Worm (Caenorhabditis elegans) whole organism, L1 larva: ENCODE measurements around the gene math-14.

Source experiments
- C04F5.9 ChIP-seq: sonication (generic microtip); optimal IDR thresholded peaks from 2 replicates; lab custom pipeline; 2016; ENCODE audit warnings: missing genetic modification characterization, missing compliant biosample characterization
- C16A3.4 ChIP-seq: fragments of 150-350 bp; optimal IDR thresholded peaks from 2 replicates; lab custom pipeline; 2014; ENCODE audit warnings: missing biosample characterization, missing genetic modification characterization
- C34B4.2 ChIP-seq: sonication (generic microtip); optimal IDR thresholded peaks from 2 replicates; lab custom pipeline; 2017; ENCODE audit warnings: mild to moderate bottlenecking, missing genetic modification characterization, missing compliant biosample characterization
- aha-1 ChIP-seq: fragments of 150-350 bp; optimal IDR thresholded peaks from 2 replicates; lab custom pipeline; 2014; ENCODE audit warnings: missing biosample characterization, missing genetic modification characterization
- alr-1 ChIP-seq: fragments of 200-800 bp; sonication (Bioruptor generic); optimal IDR thresholded peaks from 2 replicates; lab custom pipeline; 2018; ENCODE audit warnings: borderline replicate concordance, mild to moderate bottlenecking, missing genetic modification characterization, missing compliant biosample characterization
- aly-2 ChIP-seq: fragments of 150-350 bp; optimal IDR thresholded peaks from 2 replicates; lab custom pipeline; 2014; ENCODE audit warnings: missing biosample characterization, missing genetic modification characterization
- ceh-63 ChIP-seq: fragments of 200-800 bp; sonication (Bioruptor generic); optimal IDR thresholded peaks from 2 replicates; lab custom pipeline; 2018; ENCODE audit warnings: mild to moderate bottlenecking, missing genetic modification characterization, missing compliant biosample characterization
- ceh-8 ChIP-seq: fragments of 200-800 bp; sonication (Bioruptor generic); optimal IDR thresholded peaks from 2 replicates; lab custom pipeline; 2018; ENCODE audit warnings: mild to moderate bottlenecking, missing genetic modification characterization, moderate library complexity, missing compliant biosample characterization
- ceh-88 ChIP-seq: fragments of 200-800 bp; sonication (Bioruptor generic); IDR thresholded peaks from 2 replicates; pipeline ENCODE4 v1.3.6; 2022; ENCODE audit warnings: missing genetic modification characterization, missing compliant biosample characterization
- ceh-90 ChIP-seq: sonication (generic microtip); optimal IDR thresholded peaks from 2 replicates; lab custom pipeline; 2016; ENCODE audit warnings: missing genetic modification characterization, missing compliant biosample characterization
- ces-1 ChIP-seq: fragments of 150-350 bp; optimal IDR thresholded peaks from 2 replicates; lab custom pipeline; 2014; ENCODE audit warnings: missing biosample characterization, missing genetic modification reagents, missing genetic modification characterization
- dsc-1 ChIP-seq: sonication (generic microtip); optimal IDR thresholded peaks from 2 replicates; lab custom pipeline; 2016; ENCODE audit warnings: mild to moderate bottlenecking, missing genetic modification characterization, missing compliant biosample characterization
- efl-1 ChIP-seq, 4 experiments: fragments of 150-350 bp; optimal IDR thresholded peaks in 3 of 4; peaks in 1 of 4; 1 replicate in 1 of 4; 2 replicates in 3 of 4; lab custom pipeline; 2014; ENCODE audit warnings: missing biosample characterization in 2 of 4, missing genetic modification characterization in 2 of 4, missing genetic modification reagents in 2 of 4
- efl-3 ChIP-seq: fragments of 200-800 bp; sonication (Bioruptor generic); optimal IDR thresholded peaks from 2 replicates; lab custom pipeline; 2018; ENCODE audit warnings: mild to moderate bottlenecking, missing genetic modification characterization, missing compliant biosample characterization
- elt-2 ChIP-seq: sonication (generic microtip); optimal IDR thresholded peaks from 2 replicates; lab custom pipeline; 2016; ENCODE audit warnings: missing genetic modification characterization, mild to moderate bottlenecking, inconsistent platforms, missing compliant biosample characterization, missing genetic modification reagents
- elt-3 ChIP-seq, 6 experiments: fragments of 150-350 bp in 1 of 6; sonication (generic microtip); optimal IDR thresholded peaks; 2 replicates each; lab custom pipeline; 2017 to 2018; ENCODE audit warnings: missing biosample characterization in 6 of 6, missing genetic modification characterization in 6 of 6, inconsistent platforms in 1 of 6
- ets-5 ChIP-seq: fragments of 200-800 bp; sonication (Bioruptor generic); IDR thresholded peaks from 2 replicates; pipeline ENCODE4 v1.3.6; 2022; ENCODE audit warnings: missing genetic modification characterization, missing compliant biosample characterization
- fkh-10 ChIP-seq: sonication (generic microtip); optimal IDR thresholded peaks from 2 replicates; lab custom pipeline; 2017; ENCODE audit warnings: missing biosample characterization, missing genetic modification reagents, missing genetic modification characterization
- fkh-4 ChIP-seq: sonication (generic microtip); optimal IDR thresholded peaks from 2 replicates; lab custom pipeline; 2016; ENCODE audit warnings: missing compliant biosample characterization, missing genetic modification characterization, borderline replicate concordance
- grh-1 ChIP-seq: fragments of 200-800 bp; sonication (Bioruptor generic); IDR thresholded peaks from 2 replicates; pipeline ENCODE4 v1.3.6; 2022; ENCODE audit warnings: missing genetic modification reagents, missing genetic modification characterization, missing compliant biosample characterization
- hlh-17 ChIP-seq: fragments of 200-800 bp; sonication (Bioruptor generic); optimal IDR thresholded peaks from 2 replicates; lab custom pipeline; 2018; ENCODE audit warnings: missing genetic modification characterization, mild to moderate bottlenecking, missing compliant biosample characterization, moderate library complexity, borderline replicate concordance
- hlh-4 ChIP-seq: sonication (generic microtip); optimal IDR thresholded peaks from 2 replicates; lab custom pipeline; 2016; ENCODE audit warnings: mild to moderate bottlenecking, missing genetic modification characterization, missing compliant biosample characterization
- hpl-2 ChIP-seq: fragments of 150-350 bp; optimal IDR thresholded peaks from 2 replicates; lab custom pipeline; 2014; ENCODE audit warnings: missing biosample characterization, missing genetic modification reagents, missing genetic modification characterization
- irx-1 ChIP-seq: sonication (generic microtip); optimal IDR thresholded peaks from 2 replicates; lab custom pipeline; 2016; ENCODE audit warnings: missing genetic modification characterization, missing compliant biosample characterization
- jun-1 ChIP-seq: fragments of 150-350 bp; optimal IDR thresholded peaks from 2 replicates; lab custom pipeline; 2014; ENCODE audit warnings: missing biosample characterization, missing genetic modification reagents, missing genetic modification characterization
- lin-13 ChIP-seq: fragments of 150-350 bp; optimal IDR thresholded peaks from 2 replicates; lab custom pipeline; 2014; ENCODE audit warnings: missing biosample characterization, missing genetic modification reagents, missing genetic modification characterization
- lin-15B ChIP-seq: fragments of 150-350 bp; sonication (generic microtip); optimal IDR thresholded peaks from 3 replicates; lab custom pipeline; 2014; ENCODE audit warnings: missing biosample characterization, missing genetic modification characterization
- lsy-2 ChIP-seq, 2 experiments: fragments of 150-350 bp; optimal IDR thresholded peaks; 2 replicates each; lab custom pipeline; 2014; ENCODE audit warnings: missing biosample characterization in 2 of 2, missing genetic modification characterization in 2 of 2
- mep-1 ChIP-seq: fragments of 150-350 bp; optimal IDR thresholded peaks from 2 replicates; lab custom pipeline; 2014; ENCODE audit warnings: missing biosample characterization, missing genetic modification characterization
- nhr-19 ChIP-seq: fragments of 200-800 bp; sonication (Bioruptor generic); conservative IDR thresholded peaks from 2 replicates; pipeline ENCODE4 v1.3.6; 2022; ENCODE audit warnings: missing genetic modification characterization, missing compliant biosample characterization
- nhr-71 ChIP-seq: sonication (generic microtip); optimal IDR thresholded peaks from 2 replicates; lab custom pipeline; 2016; ENCODE audit warnings: mild to moderate bottlenecking, missing genetic modification characterization, moderate library complexity, missing compliant biosample characterization
- nhr-76 ChIP-seq: sonication (generic microtip); optimal IDR thresholded peaks from 2 replicates; lab custom pipeline; 2017; ENCODE audit warnings: missing biosample characterization, missing genetic modification characterization
- nhr-84 ChIP-seq: sonication (generic microtip); optimal IDR thresholded peaks from 2 replicates; lab custom pipeline; 2017; ENCODE audit warnings: missing biosample characterization, missing genetic modification characterization
- nhr-85 ChIP-seq: sonication (generic microtip); peaks from one replicate; lab custom pipeline; 2016; ENCODE audit warnings: missing genetic modification characterization, inconsistent platforms, missing compliant biosample characterization
- nhr-90 ChIP-seq: sonication (generic microtip); optimal IDR thresholded peaks from 2 replicates; lab custom pipeline; 2016; ENCODE audit warnings: mild to moderate bottlenecking, missing genetic modification characterization, missing compliant biosample characterization; ENCODE audit not compliant: poor library complexity
- pax-3 ChIP-seq: fragments of 200-800 bp; sonication (Bioruptor generic); optimal IDR thresholded peaks from 2 replicates; lab custom pipeline; 2018; ENCODE audit warnings: mild to moderate bottlenecking, missing genetic modification characterization, moderate library complexity, missing compliant biosample characterization
- pqm-1 ChIP-seq: sonication (generic microtip); optimal IDR thresholded peaks from 3 replicates; lab custom pipeline; 2017; ENCODE audit warnings: missing biosample characterization, missing genetic modification characterization
- snu-23 ChIP-seq: sonication (generic microtip); optimal IDR thresholded peaks from 2 replicates; lab custom pipeline; 2016; ENCODE audit warnings: missing genetic modification characterization, missing compliant biosample characterization
- sptf-1 ChIP-seq: fragments of 150-350 bp; optimal IDR thresholded peaks from 2 replicates; lab custom pipeline; 2014; ENCODE audit warnings: missing biosample characterization, missing genetic modification characterization
- sup-37 ChIP-seq: fragments of 200-800 bp; sonication (Bioruptor generic); optimal IDR thresholded peaks from 2 replicates; lab custom pipeline; 2018; ENCODE audit warnings: mild to moderate bottlenecking, missing genetic modification characterization, missing compliant biosample characterization
- tbx-2 ChIP-seq: sonication (generic microtip); optimal IDR thresholded peaks from 2 replicates; lab custom pipeline; 2016; ENCODE audit warnings: missing genetic modification characterization, missing compliant biosample characterization
- unc-62 ChIP-seq: fragments of 150-350 bp; optimal IDR thresholded peaks from 2 replicates; lab custom pipeline; 2014; ENCODE audit warnings: missing biosample characterization, missing genetic modification reagents, missing genetic modification characterization
- unc-98 ChIP-seq: fragments of 200-800 bp; sonication (Bioruptor generic); IDR thresholded peaks from 2 replicates; pipeline ENCODE4 v1.3.6; 2022; ENCODE audit warnings: missing genetic modification characterization, missing compliant biosample characterization
- zip-4 ChIP-seq: fragments of 200-800 bp; sonication (Bioruptor generic); optimal IDR thresholded peaks from 2 replicates; lab custom pipeline; 2018; ENCODE audit warnings: mild to moderate bottlenecking, missing genetic modification characterization, moderate library complexity, missing compliant biosample characterization
- ztf-4 ChIP-seq: fragments of 150-350 bp; optimal IDR thresholded peaks from 2 replicates; lab custom pipeline; 2014; ENCODE audit warnings: missing biosample characterization, missing genetic modification characterization

The math-14 gene

DNA sequence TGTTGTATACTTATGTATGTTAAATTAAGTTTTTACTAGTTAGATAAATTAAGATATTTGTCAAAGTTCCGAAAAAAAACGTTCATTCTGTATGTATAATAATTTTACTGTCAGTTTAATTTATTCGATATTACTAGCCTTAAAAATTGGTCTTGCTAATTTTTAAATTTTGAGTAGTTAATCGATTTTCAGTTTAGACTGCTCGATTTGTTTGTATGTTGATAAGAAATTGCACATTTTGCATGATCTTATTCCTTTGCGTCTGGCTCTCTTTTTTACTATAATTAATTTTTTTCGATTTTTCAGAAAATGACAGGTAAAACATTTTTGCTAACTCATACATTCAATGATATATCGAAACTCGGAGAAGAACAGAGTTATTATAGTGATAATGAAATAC, 30.7 kb downstream of the math-14 start, which contains the start of gene math-24:
Gene math-24 (plus strand): TSS at position 301 of the 400 bp plus-strand sequence.
- no peak for TF ChIP-seq elt-3 (tag; optimal IDR thresholded peaks at IDR 0.05; lab: Kevin White, UChicago)
- TF ChIP-seq mep-1 (tag; lab: Kevin White, UChicago) = no peak
- TF ChIP-seq alr-1 (tag; lab: Kevin White, UChicago) = no peak
- TF ChIP-seq grh-1 (GFP tag; lab: Robert Waterston, UW) = no peak
- TF ChIP-seq nhr-84 (tag; lab: Kevin White, UChicago) = no peak
- no peak for TF ChIP-seq nhr-71 (tag; lab: Kevin White, UChicago)
- TF ChIP-seq dsc-1 (tag; lab: Kevin White, UChicago) = no peak
- TF ChIP-seq hlh-4 (tag; lab: Kevin White, UChicago) = no peak
- no peak for TF ChIP-seq nhr-85 (tag; lab: Kevin White, UChicago)
- TF ChIP-seq ceh-63 = no peak
- TF ChIP-seq ceh-8 = no peak
- no peak for TF ChIP-seq fkh-4 (tag; lab: Kevin White, UChicago)
- no peak for TF ChIP-seq jun-1 (tag; lab: Kevin White, UChicago)
- TF ChIP-seq C16A3.4 = no peak
- TF ChIP-seq unc-62 (GFP tag; lab: Kevin White, UChicago) = no peak
- TF ChIP-seq, all 84 proteins: peak for 0

DNA sequence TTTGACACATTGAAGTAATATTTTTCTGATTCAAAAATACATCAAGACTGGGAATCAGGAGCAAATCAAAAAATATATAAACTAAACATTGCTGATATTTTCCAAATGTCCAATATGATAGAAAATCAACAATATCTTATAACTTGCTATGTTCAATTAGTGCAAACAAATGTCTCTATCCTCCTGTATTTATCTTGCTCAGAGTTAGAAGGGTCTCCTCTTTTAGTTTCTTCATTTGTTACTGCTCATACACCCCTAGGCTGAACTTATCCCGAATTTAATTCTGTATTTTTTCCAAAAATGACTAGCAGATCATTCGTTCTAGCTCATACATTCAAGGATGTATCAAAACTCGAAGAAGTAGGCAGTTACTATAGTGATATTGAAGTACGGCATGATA, 32.8 kb downstream of the math-14 start, which contains the start of gene math-23:
Gene math-23 (plus strand): TSS at position 301 of the 400 bp plus-strand sequence.
- no peak for TF ChIP-seq ceh-90 (tag; lab: Kevin White, UChicago)
- no peak for TF ChIP-seq aha-1 (tag; lab: Kevin White, UChicago)
- no peak for TF ChIP-seq pqm-1 (tag; lab: Kevin White, UChicago)
- TF ChIP-seq unc-98 (GFP tag; lab: Robert Waterston, UW) = no peak
- no peak for TF ChIP-seq efl-1 (optimal IDR thresholded peaks at IDR 0.05; lab: Kevin White, UChicago)
- no peak for TF ChIP-seq efl-1 (GFP tag; optimal IDR thresholded peaks at IDR 0.05 in 1 of 2; lab: Kevin White, UChicago)
- TF ChIP-seq fkh-10 (GFP tag; lab: Kevin White, UChicago) = no peak
- TF ChIP-seq irx-1 = no peak
- no peak for TF ChIP-seq lin-15B (tag; lab: Kevin White, UChicago)
- no peak for TF ChIP-seq tbx-2 (tag; lab: Kevin White, UChicago)
- no peak for TF ChIP-seq lsy-2 (tag; optimal IDR thresholded peaks at IDR 0.05; lab: Kevin White, UChicago)
- TF ChIP-seq nhr-90 (tag; lab: Kevin White, UChicago) = no peak
- no peak for TF ChIP-seq C34B4.2 (tag; lab: Kevin White, UChicago)
- TF ChIP-seq nhr-85 (tag; lab: Kevin White, UChicago) = no peak
- TF ChIP-seq C04F5.9 (tag; lab: Kevin White, UChicago) = no peak
- TF ChIP-seq ets-5 (GFP tag; lab: Robert Waterston, UW) = no peak
- TF ChIP-seq nhr-19 (GFP tag; lab: Robert Waterston, UW) = no peak
- TF ChIP-seq ces-1 (GFP tag; lab: Kevin White, UChicago) = no peak
- no peak for TF ChIP-seq grh-1 (GFP tag; lab: Robert Waterston, UW)

ce11 chrII:1905104-1905503, 35.9 kb downstream of the math-14 start, which contains the start of gene math-22:
math-22 (plus strand) TSS chrII:1905404.
- no peak for TF ChIP-seq pax-3 (tag; lab: Kevin White, UChicago)
- TF ChIP-seq irx-1 = no peak
- TF ChIP-seq aha-1 (tag; lab: Kevin White, UChicago) = no peak
- no peak for TF ChIP-seq zip-4 (GFP tag; lab: Kevin White, UChicago)
- TF ChIP-seq lin-13 (GFP tag; lab: Kevin White, UChicago) = no peak
- TF ChIP-seq efl-3 (GFP tag; lab: Kevin White, UChicago) = no peak
- TF ChIP-seq elt-2 = no peak
- no peak for TF ChIP-seq hlh-17 (GFP tag; lab: Kevin White, UChicago)
- TF ChIP-seq ztf-4 (tag; lab: Kevin White, UChicago) = no peak
- TF ChIP-seq sup-37 (GFP tag; lab: Kevin White, UChicago) = no peak
- TF ChIP-seq hpl-2 (GFP tag; lab: Kevin White, UChicago) = no peak
- no peak for TF ChIP-seq sptf-1
- no peak for TF ChIP-seq aly-2 (tag; lab: Kevin White, UChicago)
- TF ChIP-seq jun-1 (tag; lab: Kevin White, UChicago) = no peak
- TF ChIP-seq nhr-76 (tag; lab: Kevin White, UChicago) = no peak
- TF ChIP-seq ceh-88 (GFP tag; lab: Robert Waterston, UW) = no peak
- TF ChIP-seq snu-23 (GFP tag; lab: Kevin White, UChicago) = no peak
